Fruit fly (Drosophila melanogaster) Kc167 (cell line): Measurements from ENCODE around the gene Nubp2.

ENCODE experiments used
- Myc ChIP-seq: fragments of >200 bp; optimal IDR thresholded peaks from 2 replicates; lab custom pipeline; 2017; ENCODE audit warnings: missing external identifiers
- Sin3A ChIP-seq: fragments of >200 bp; optimal IDR thresholded peaks from 2 replicates; lab custom pipeline; 2018; ENCODE audit warnings: missing external identifiers
- insv ChIP-seq: fragments of >200 bp; optimal IDR thresholded peaks from 3 replicates; lab custom pipeline; 2018; ENCODE audit warnings: missing external identifiers
- psq ChIP-seq: fragments of >200 bp; optimal IDR thresholded peaks from 2 replicates; lab custom pipeline; 2017; ENCODE audit warnings: missing external identifiers

- TF ChIP-seq Sin3A (lab: Kevin White, UChicago) (no peak), Myc (lab: Kevin White, UChicago) (no peak), psq (no peak), insv (no peak)
Measured at dm6 chr3L:20576504-20576903, 50.1 kb downstream of the Nubp2 start.
